Worm (Caenorhabditis elegans) whole organism, L1 larva: ENCODE results near the gene spe-49.

Source experiments
- C04F5.9 ChIP-seq: sonication (generic microtip); optimal IDR thresholded peaks from 2 replicates; lab custom pipeline; 2016; ENCODE audit warnings: missing genetic modification characterization, missing compliant biosample characterization
- C16A3.4 ChIP-seq: fragments of 150-350 bp; optimal IDR thresholded peaks from 2 replicates; lab custom pipeline; 2014; ENCODE audit warnings: missing biosample characterization, missing genetic modification characterization
- C34B4.2 ChIP-seq: sonication (generic microtip); optimal IDR thresholded peaks from 2 replicates; lab custom pipeline; 2017; ENCODE audit warnings: mild to moderate bottlenecking, missing genetic modification characterization, missing compliant biosample characterization
- Y116A8C.19 ChIP-seq: sonication (generic microtip); optimal IDR thresholded peaks from 2 replicates; lab custom pipeline; 2016; ENCODE audit warnings: missing compliant biosample characterization, missing genetic modification characterization, borderline replicate concordance
- alr-1 ChIP-seq: fragments of 200-800 bp; sonication (Bioruptor generic); optimal IDR thresholded peaks from 2 replicates; lab custom pipeline; 2018; ENCODE audit warnings: borderline replicate concordance, mild to moderate bottlenecking, missing genetic modification characterization, missing compliant biosample characterization
- aly-2 ChIP-seq: fragments of 150-350 bp; optimal IDR thresholded peaks from 2 replicates; lab custom pipeline; 2014; ENCODE audit warnings: missing biosample characterization, missing genetic modification characterization
- blmp-1 ChIP-seq: fragments of 150-350 bp; optimal IDR thresholded peaks from 2 replicates; lab custom pipeline; 2014; ENCODE audit warnings: missing biosample characterization, missing genetic modification characterization
- ceh-63 ChIP-seq: fragments of 200-800 bp; sonication (Bioruptor generic); optimal IDR thresholded peaks from 2 replicates; lab custom pipeline; 2018; ENCODE audit warnings: mild to moderate bottlenecking, missing genetic modification characterization, missing compliant biosample characterization
- ceh-82 ChIP-seq, 3 experiments: fragments of 150-350 bp in 1 of 3; sonication (generic microtip) in 2 of 3; optimal IDR thresholded peaks; 2 replicates each; lab custom pipeline; 2014 to 2017; ENCODE audit warnings: missing biosample characterization in 3 of 3, missing genetic modification characterization in 3 of 3
- ceh-88 ChIP-seq: fragments of 200-800 bp; sonication (Bioruptor generic); IDR thresholded peaks from 2 replicates; pipeline ENCODE4 v1.3.6; 2022; ENCODE audit warnings: missing genetic modification characterization, missing compliant biosample characterization
- dsc-1 ChIP-seq: sonication (generic microtip); optimal IDR thresholded peaks from 2 replicates; lab custom pipeline; 2016; ENCODE audit warnings: mild to moderate bottlenecking, missing genetic modification characterization, missing compliant biosample characterization
- egl-13 ChIP-seq: sonication (generic microtip); optimal IDR thresholded peaks from 2 replicates; lab custom pipeline; 2016; ENCODE audit warnings: missing genotype, missing genetic modification reagents, missing genetic modification characterization, missing compliant biosample characterization
- elt-2 ChIP-seq: sonication (generic microtip); optimal IDR thresholded peaks from 2 replicates; lab custom pipeline; 2016; ENCODE audit warnings: missing genetic modification characterization, mild to moderate bottlenecking, inconsistent platforms, missing compliant biosample characterization, missing genetic modification reagents
- elt-3 ChIP-seq, 6 experiments: fragments of 150-350 bp in 1 of 6; sonication (generic microtip); optimal IDR thresholded peaks; 2 replicates each; lab custom pipeline; 2017 to 2018; ENCODE audit warnings: missing biosample characterization in 6 of 6, missing genetic modification characterization in 6 of 6, inconsistent platforms in 1 of 6
- ets-5 ChIP-seq: fragments of 200-800 bp; sonication (Bioruptor generic); IDR thresholded peaks from 2 replicates; pipeline ENCODE4 v1.3.6; 2022; ENCODE audit warnings: missing genetic modification characterization, missing compliant biosample characterization
- fkh-10 ChIP-seq: sonication (generic microtip); optimal IDR thresholded peaks from 2 replicates; lab custom pipeline; 2017; ENCODE audit warnings: missing biosample characterization, missing genetic modification reagents, missing genetic modification characterization
- fkh-8 ChIP-seq: sonication (generic microtip); optimal IDR thresholded peaks from 2 replicates; lab custom pipeline; 2016; ENCODE audit warnings: mild to moderate bottlenecking, missing genetic modification characterization, missing compliant biosample characterization
- fos-1 ChIP-seq: fragments of 150-350 bp; optimal IDR thresholded peaks from 2 replicates; lab custom pipeline; 2014; ENCODE audit warnings: missing biosample characterization, missing genetic modification characterization
- hpl-2 ChIP-seq: fragments of 150-350 bp; optimal IDR thresholded peaks from 2 replicates; lab custom pipeline; 2014; ENCODE audit warnings: missing biosample characterization, missing genetic modification reagents, missing genetic modification characterization
- jun-1 ChIP-seq: fragments of 150-350 bp; optimal IDR thresholded peaks from 2 replicates; lab custom pipeline; 2014; ENCODE audit warnings: missing biosample characterization, missing genetic modification reagents, missing genetic modification characterization
- lin-14 ChIP-seq: fragments of 200-800 bp; sonication (Bioruptor generic); optimal IDR thresholded peaks from 2 replicates; lab custom pipeline; 2018; ENCODE audit warnings: mild to moderate bottlenecking, missing genetic modification characterization, moderate library complexity, missing compliant biosample characterization
- lin-35 ChIP-seq, 2 experiments: fragments of 150-350 bp; optimal IDR thresholded peaks; 2 replicates each; lab custom pipeline; 2014; ENCODE audit warnings: missing biosample characterization in 2 of 2, missing genetic modification characterization in 2 of 2, missing genetic modification reagents in 2 of 2
- lin-39 ChIP-seq: fragments of 150-350 bp; optimal IDR thresholded peaks from 2 replicates; lab custom pipeline; 2014; ENCODE audit warnings: missing biosample characterization, missing genetic modification reagents, missing genetic modification characterization
- lir-3 ChIP-seq: sonication (generic microtip); optimal IDR thresholded peaks from 2 replicates; lab custom pipeline; 2016; ENCODE audit warnings: mild to moderate bottlenecking, missing genetic modification characterization, moderate library complexity, missing compliant biosample characterization; ENCODE audit not compliant: poor library complexity
- lsy-2 ChIP-seq, 2 experiments: fragments of 150-350 bp; optimal IDR thresholded peaks; 2 replicates each; lab custom pipeline; 2014; ENCODE audit warnings: missing biosample characterization in 2 of 2, missing genetic modification characterization in 2 of 2
- mab-9 ChIP-seq: fragments of 200-800 bp; sonication (Bioruptor generic); IDR thresholded peaks from 2 replicates; pipeline ENCODE4 v1.3.6; 2022; ENCODE audit warnings: missing genetic modification reagents, missing genetic modification characterization, missing compliant biosample characterization
- mdl-1 ChIP-seq, 2 experiments: fragments of 150-350 bp; optimal IDR thresholded peaks; 2 replicates each; lab custom pipeline; 2014 to 2017; ENCODE audit warnings: missing biosample characterization in 2 of 2, missing genetic modification characterization in 2 of 2, inconsistent platforms in 1 of 2
- mef-2 ChIP-seq: fragments of 150-350 bp; optimal IDR thresholded peaks from 2 replicates; lab custom pipeline; 2014; ENCODE audit warnings: missing biosample characterization, missing genetic modification characterization
- mep-1 ChIP-seq: fragments of 150-350 bp; optimal IDR thresholded peaks from 2 replicates; lab custom pipeline; 2014; ENCODE audit warnings: missing biosample characterization, missing genetic modification characterization
- nhr-12 ChIP-seq: sonication (generic microtip); optimal IDR thresholded peaks from 2 replicates; lab custom pipeline; 2017; ENCODE audit warnings: missing biosample characterization, missing genetic modification characterization
- nhr-19 ChIP-seq: fragments of 200-800 bp; sonication (Bioruptor generic); conservative IDR thresholded peaks from 2 replicates; pipeline ENCODE4 v1.3.6; 2022; ENCODE audit warnings: missing genetic modification characterization, missing compliant biosample characterization
- nhr-20 ChIP-seq: sonication (generic microtip); optimal IDR thresholded peaks from 2 replicates; lab custom pipeline; 2016; ENCODE audit warnings: mild to moderate bottlenecking, missing genetic modification characterization, missing compliant biosample characterization
- nhr-237 ChIP-seq: fragments of 150-350 bp; optimal IDR thresholded peaks from 2 replicates; lab custom pipeline; 2014; ENCODE audit warnings: missing biosample characterization, missing genetic modification characterization
- nhr-47 ChIP-seq: sonication (generic microtip); optimal IDR thresholded peaks from 2 replicates; lab custom pipeline; 2016; ENCODE audit warnings: mild to moderate bottlenecking, missing genetic modification characterization, moderate library complexity, missing compliant biosample characterization
- nhr-71 ChIP-seq: sonication (generic microtip); optimal IDR thresholded peaks from 2 replicates; lab custom pipeline; 2016; ENCODE audit warnings: mild to moderate bottlenecking, missing genetic modification characterization, moderate library complexity, missing compliant biosample characterization
- nhr-85 ChIP-seq: sonication (generic microtip); peaks from one replicate; lab custom pipeline; 2016; ENCODE audit warnings: missing genetic modification characterization, inconsistent platforms, missing compliant biosample characterization
- pax-3 ChIP-seq: fragments of 200-800 bp; sonication (Bioruptor generic); optimal IDR thresholded peaks from 2 replicates; lab custom pipeline; 2018; ENCODE audit warnings: mild to moderate bottlenecking, missing genetic modification characterization, moderate library complexity, missing compliant biosample characterization
- pqm-1 ChIP-seq: sonication (generic microtip); optimal IDR thresholded peaks from 3 replicates; lab custom pipeline; 2017; ENCODE audit warnings: missing biosample characterization, missing genetic modification characterization
- rnt-1 ChIP-seq: sonication (generic microtip); optimal IDR thresholded peaks from 2 replicates; lab custom pipeline; 2016; ENCODE audit warnings: mild to moderate bottlenecking, missing genetic modification characterization, moderate library complexity, missing compliant biosample characterization
- skn-1 ChIP-seq: fragments of 150-350 bp; optimal IDR thresholded peaks from 2 replicates; lab custom pipeline; 2014; ENCODE audit warnings: missing biosample characterization, missing genetic modification characterization
- snpc-4 ChIP-seq: fragments of 150-350 bp; optimal IDR thresholded peaks from 2 replicates; lab custom pipeline; 2014; ENCODE audit warnings: missing biosample characterization, missing genetic modification characterization
- snu-23 ChIP-seq: sonication (generic microtip); optimal IDR thresholded peaks from 2 replicates; lab custom pipeline; 2016; ENCODE audit warnings: missing genetic modification characterization, missing compliant biosample characterization
- swsn-7 ChIP-seq: sonication (generic microtip); optimal IDR thresholded peaks from 2 replicates; lab custom pipeline; 2016; ENCODE audit warnings: missing genetic modification characterization, missing compliant biosample characterization
- tbx-2 ChIP-seq: sonication (generic microtip); optimal IDR thresholded peaks from 2 replicates; lab custom pipeline; 2016; ENCODE audit warnings: missing genetic modification characterization, missing compliant biosample characterization
- unc-130 ChIP-seq: fragments of 150-350 bp; optimal IDR thresholded peaks from 2 replicates; lab custom pipeline; 2017; ENCODE audit warnings: missing biosample characterization, missing genetic modification characterization, inconsistent platforms
- unc-30 ChIP-seq: sonication (generic microtip); optimal IDR thresholded peaks from 2 replicates; lab custom pipeline; 2017; ENCODE audit warnings: missing biosample characterization, missing genetic modification characterization
- unc-62 ChIP-seq: fragments of 150-350 bp; optimal IDR thresholded peaks from 2 replicates; lab custom pipeline; 2014; ENCODE audit warnings: missing biosample characterization, missing genetic modification reagents, missing genetic modification characterization
- unc-98 ChIP-seq: fragments of 200-800 bp; sonication (Bioruptor generic); IDR thresholded peaks from 2 replicates; pipeline ENCODE4 v1.3.6; 2022; ENCODE audit warnings: missing genetic modification characterization, missing compliant biosample characterization
- zag-1 ChIP-seq: fragments of 150-350 bp; optimal IDR thresholded peaks from 2 replicates; lab custom pipeline; 2014; ENCODE audit warnings: missing biosample characterization, missing genetic modification characterization
- zip-4 ChIP-seq: fragments of 200-800 bp; sonication (Bioruptor generic); optimal IDR thresholded peaks from 2 replicates; lab custom pipeline; 2018; ENCODE audit warnings: mild to moderate bottlenecking, missing genetic modification characterization, moderate library complexity, missing compliant biosample characterization
- ztf-4 ChIP-seq: fragments of 150-350 bp; optimal IDR thresholded peaks from 2 replicates; lab custom pipeline; 2014; ENCODE audit warnings: missing biosample characterization, missing genetic modification characterization

The spe-49 gene

ce11 chrV:6238347-6238746 is 42.8 kb upstream of the spe-49 start (continued):
- no peak for TF ChIP-seq swsn-7 (tag; lab: Kevin White, UChicago)
- no peak for TF ChIP-seq ztf-4 (tag; lab: Kevin White, UChicago)
- TF ChIP-seq snu-23 (GFP tag; lab: Kevin White, UChicago) = peak; percentile 35
- peak; percentile 70 for TF ChIP-seq blmp-1
- no peak for TF ChIP-seq pax-3 (tag; lab: Kevin White, UChicago)
- TF ChIP-seq unc-62 (GFP tag; lab: Kevin White, UChicago) = no peak
- TF ChIP-seq lir-3 (tag; lab: Kevin White, UChicago) = no peak
- TF ChIP-seq zag-1 (tag; lab: Kevin White, UChicago) = no peak
- TF ChIP-seq fos-1 = no peak
- TF ChIP-seq Y116A8C.19 = no peak
- no peak for TF ChIP-seq snpc-4 (tag; lab: Kevin White, UChicago)
- no peak for TF ChIP-seq skn-1 (tag; lab: Kevin White, UChicago)
- TF ChIP-seq lin-35 (GFP tag; optimal IDR thresholded peaks at IDR 0.05; lab: Kevin White, UChicago) = peak in 1 of 2 experiments; percentile 20
- no peak for TF ChIP-seq fkh-8 (tag; lab: Kevin White, UChicago)
- TF ChIP-seq ceh-82 (tag; optimal IDR thresholded peaks at IDR 0.05; lab: Kevin White, UChicago) = no peak
- TF ChIP-seq lsy-2 (tag; optimal IDR thresholded peaks at IDR 0.05; lab: Kevin White, UChicago) = peak in 1 of 2 experiments; percentile 7
- TF ChIP-seq pqm-1 (tag; lab: Kevin White, UChicago) = no peak
- TF ChIP-seq tbx-2 (tag; lab: Kevin White, UChicago) = peak; percentile 56
- no peak for TF ChIP-seq mab-9 (GFP tag; lab: Robert Waterston, UW)
- no peak for TF ChIP-seq ceh-63 (GFP tag; lab: Kevin White, UChicago)
- peak; percentile 57 for TF ChIP-seq lin-14 (GFP tag; lab: Kevin White, UChicago)
- no peak for TF ChIP-seq hpl-2 (GFP tag; lab: Kevin White, UChicago)
- TF ChIP-seq lin-39 = no peak
- no peak for TF ChIP-seq mep-1 (tag; lab: Kevin White, UChicago)
- no peak for TF ChIP-seq nhr-12 (tag; lab: Kevin White, UChicago)
- TF ChIP-seq nhr-237 = no peak
- TF ChIP-seq unc-130 = no peak

- TF ChIP-seq mef-2 (no peak), unc-98 (GFP tag; lab: Robert Waterston, UW) (no peak), ztf-4 (tag; lab: Kevin White, UChicago) (no peak), dsc-1 (tag; lab: Kevin White, UChicago) (peak; percentile 43), nhr-19 (peak; percentile 33), nhr-71 (tag; lab: Kevin White, UChicago) (peak; percentile 75), mab-9 (GFP tag; lab: Robert Waterston, UW) (no peak), unc-30 (tag; lab: Kevin White, UChicago) (no peak), ets-5 (GFP tag; lab: Robert Waterston, UW) (no peak), alr-1 (tag; lab: Kevin White, UChicago) (no peak), skn-1 (tag; lab: Kevin White, UChicago) (no peak), elt-2 (tag; lab: Kevin White, UChicago) (no peak), pqm-1 (tag; lab: Kevin White, UChicago) (no peak), ceh-88 (GFP tag; lab: Robert Waterston, UW) (no peak), nhr-12 (tag; lab: Kevin White, UChicago) (no peak), jun-1 (peak; percentile 45), elt-3 (tag; optimal IDR thresholded peaks at IDR 0.05; lab: Kevin White, UChicago) (peak; percentile 12 to 93 (median 72)), pax-3 (tag; lab: Kevin White, UChicago) (peak; percentile 40), nhr-85 (tag; lab: Kevin White, UChicago) (peak; percentile 97), snpc-4 (tag; lab: Kevin White, UChicago) (no peak), fkh-10 (GFP tag; lab: Kevin White, UChicago) (peak; percentile 13), zip-4 (GFP tag; lab: Kevin White, UChicago) (no peak), blmp-1 (peak; percentile 95), rnt-1 (tag; lab: Kevin White, UChicago) (no peak), nhr-47 (tag; lab: Kevin White, UChicago) (peak; percentile 53), mep-1 (tag; lab: Kevin White, UChicago) (peak; percentile 19), C04F5.9 (tag; lab: Kevin White, UChicago) (no peak), aly-2 (tag; lab: Kevin White, UChicago) (no peak), C34B4.2 (tag; lab: Kevin White, UChicago) (no peak), lin-35 (GFP tag; optimal IDR thresholded peaks at IDR 0.05; lab: Kevin White, UChicago) (peak in 1 of 2 experiments; percentile 52), lsy-2 (tag; optimal IDR thresholded peaks at IDR 0.05; lab: Kevin White, UChicago) (peak in 1 of 2 experiments; percentile 46), mdl-1 (tag; optimal IDR thresholded peaks at IDR 0.05; lab: Kevin White, UChicago) (peak in 1 of 2 experiments; percentile 54), nhr-20 (tag; lab: Kevin White, UChicago) (peak; percentile 84), egl-13 (tag; lab: Kevin White, UChicago) (no peak), C16A3.4 (tag; lab: Kevin White, UChicago) (no peak), ceh-63 (GFP tag; lab: Kevin White, UChicago) (no peak)
Observed at ce11 chrV:6239855-6240254, 41.3 kb upstream of the spe-49 start.
